Worm (Caenorhabditis elegans) whole organism, L3 larva: ENCODE measurements around the gene T09A12.1.
A peak's percentile ranks its signal among the peaks of the same experiment; 100 is the strongest.

Experiments used
- R02D3.7 ChIP-seq: fragments of 150-350 bp; optimal IDR thresholded peaks from 2 replicates; lab custom pipeline; 2014; ENCODE audit warnings: missing biosample characterization, missing genetic modification characterization
- ZK546.5 ChIP-seq: sonication (generic microtip); optimal IDR thresholded peaks from 2 replicates; lab custom pipeline; 2017; ENCODE audit warnings: missing biosample characterization, missing genetic modification characterization
- aly-2 ChIP-seq: fragments of 150-350 bp; optimal IDR thresholded peaks from 2 replicates; lab custom pipeline; 2014; ENCODE audit warnings: missing biosample characterization, missing genetic modification characterization
- ama-1 ChIP-seq: fragments of 150-350 bp; optimal IDR thresholded peaks from 2 replicates; lab custom pipeline; 2018
- ceh-16 ChIP-seq: sonication (generic microtip); optimal IDR thresholded peaks from 2 replicates; lab custom pipeline; 2017; ENCODE audit warnings: missing biosample characterization, missing genetic modification characterization
- ceh-28 ChIP-seq: fragments of 150-350 bp; optimal IDR thresholded peaks from 2 replicates; lab custom pipeline; 2014; ENCODE audit warnings: missing biosample characterization, missing genetic modification reagents, missing genetic modification characterization
- ceh-82 ChIP-seq: fragments of 150-350 bp; optimal IDR thresholded peaks from 2 replicates; lab custom pipeline; 2014; ENCODE audit warnings: missing biosample characterization, missing genetic modification characterization
- ceh-9 ChIP-seq: sonication (generic microtip); optimal IDR thresholded peaks from 2 replicates; lab custom pipeline; 2018; ENCODE audit warnings: missing biosample characterization, missing genetic modification characterization
- daf-12 ChIP-seq: fragments of 150-350 bp; optimal IDR thresholded peaks from 2 replicates; lab custom pipeline; 2014; ENCODE audit warnings: missing biosample characterization, missing genetic modification reagents, missing genetic modification characterization
- egl-27 ChIP-seq: sonication (generic microtip); optimal IDR thresholded peaks from 4 replicates; lab custom pipeline; 2017; ENCODE audit warnings: missing biosample characterization, missing genetic modification reagents, missing genetic modification characterization
- egl-5 ChIP-seq: fragments of 150-350 bp; optimal IDR thresholded peaks from 2 replicates; lab custom pipeline; 2017; ENCODE audit warnings: missing biosample characterization, missing genetic modification reagents, missing genetic modification characterization, inconsistent platforms
- elt-2 ChIP-seq: sonication (generic microtip); optimal IDR thresholded peaks from 2 replicates; lab custom pipeline; 2016; ENCODE audit warnings: missing genetic modification reagents, mild to moderate bottlenecking, missing genetic modification characterization, missing compliant biosample characterization
- elt-3 ChIP-seq, 3 experiments: fragments of 150-350 bp in 1 of 3; sonication (generic microtip) in 2 of 3; optimal IDR thresholded peaks; 2 replicates in 2 of 3; 4 replicates in 1 of 3; lab custom pipeline; 2014 to 2017; ENCODE audit warnings: missing biosample characterization in 3 of 3, missing genetic modification characterization in 3 of 3
- eor-1 ChIP-seq, 2 experiments: fragments of 150-350 bp; optimal IDR thresholded peaks; 2 replicates each; lab custom pipeline; 2014 to 2018; ENCODE audit warnings: missing biosample characterization in 2 of 2, missing genetic modification characterization in 2 of 2
- fkh-10 ChIP-seq: sonication (generic microtip); optimal IDR thresholded peaks from 2 replicates; lab custom pipeline; 2017; ENCODE audit warnings: missing biosample characterization, missing genetic modification reagents, missing genetic modification characterization
- fkh-2 ChIP-seq: fragments of 150-350 bp; optimal IDR thresholded peaks from 2 replicates; lab custom pipeline; 2014; ENCODE audit warnings: missing biosample characterization, missing genetic modification reagents, missing genetic modification characterization
- fos-1 ChIP-seq: fragments of 150-350 bp; optimal IDR thresholded peaks from 2 replicates; lab custom pipeline; 2014; ENCODE audit warnings: missing biosample characterization, missing genetic modification characterization
- hmg-11 ChIP-seq: sonication (generic microtip); optimal IDR thresholded peaks from 2 replicates; lab custom pipeline; 2016; ENCODE audit warnings: missing genetic modification characterization, missing compliant biosample characterization
- jun-1 ChIP-seq: fragments of 150-350 bp; optimal IDR thresholded peaks from 2 replicates; lab custom pipeline; 2014; ENCODE audit warnings: missing biosample characterization, missing genetic modification reagents, missing genetic modification characterization
- lin-15B ChIP-seq: fragments of 150-350 bp; optimal IDR thresholded peaks from 2 replicates; lab custom pipeline; 2014; ENCODE audit warnings: missing biosample characterization, missing genetic modification characterization
- lin-39 ChIP-seq: fragments of 150-350 bp; optimal IDR thresholded peaks from 2 replicates; lab custom pipeline; 2018; ENCODE audit warnings: missing biosample characterization, missing genetic modification reagents, missing genetic modification characterization
- lsy-12 ChIP-seq: sonication (generic microtip); optimal IDR thresholded peaks from 2 replicates; lab custom pipeline; 2016; ENCODE audit warnings: mild to moderate bottlenecking, missing genetic modification characterization, missing compliant biosample characterization
- mdl-1 ChIP-seq: fragments of 150-350 bp; optimal IDR thresholded peaks from 2 replicates; lab custom pipeline; 2014; ENCODE audit warnings: missing biosample characterization, missing genetic modification characterization
- mml-1 ChIP-seq: fragments of 150-350 bp; sonication (generic microtip); optimal IDR thresholded peaks from 3 replicates; lab custom pipeline; 2014; ENCODE audit warnings: missing biosample characterization, missing genetic modification characterization
- nfya-1 ChIP-seq: sonication (generic microtip); optimal IDR thresholded peaks from 2 replicates; lab custom pipeline; 2017; ENCODE audit warnings: missing genetic modification characterization, mild to moderate bottlenecking, missing compliant biosample characterization, antibody characterized with exemption, moderate library complexity; ENCODE audit not compliant: insufficient read depth
- nhr-11 ChIP-seq: fragments of 150-350 bp; optimal IDR thresholded peaks from 2 replicates; lab custom pipeline; 2014; ENCODE audit warnings: missing biosample characterization, missing genetic modification characterization
- nhr-12 ChIP-seq: fragments of 150-350 bp; optimal IDR thresholded peaks from 2 replicates; lab custom pipeline; 2014; ENCODE audit warnings: missing biosample characterization, missing genetic modification characterization
- nhr-23 ChIP-seq: fragments of 150-350 bp; optimal IDR thresholded peaks from 2 replicates; lab custom pipeline; 2014; ENCODE audit warnings: missing biosample characterization, missing genetic modification reagents, missing genetic modification characterization
- nhr-237 ChIP-seq: fragments of 150-350 bp; optimal IDR thresholded peaks from 2 replicates; lab custom pipeline; 2014; ENCODE audit warnings: missing biosample characterization, missing genetic modification characterization
- nhr-25 ChIP-seq: sonication (generic microtip); optimal IDR thresholded peaks from 2 replicates; lab custom pipeline; 2017; ENCODE audit warnings: missing biosample characterization, missing genetic modification characterization
- nhr-28 ChIP-seq: fragments of 150-350 bp; optimal IDR thresholded peaks from 2 replicates; lab custom pipeline; 2014; ENCODE audit warnings: missing biosample characterization, missing genetic modification characterization
- nhr-43 ChIP-seq: sonication (generic microtip); optimal IDR thresholded peaks from 2 replicates; lab custom pipeline; 2016; ENCODE audit warnings: mild to moderate bottlenecking, missing genetic modification characterization, missing compliant biosample characterization; ENCODE audit not compliant: poor library complexity, severe bottlenecking
- nhr-67 ChIP-seq: fragments of 150-350 bp; optimal IDR thresholded peaks from 2 replicates; lab custom pipeline; 2014; ENCODE audit warnings: missing biosample characterization, missing genetic modification characterization
- nhr-76 ChIP-seq: fragments of 150-350 bp; sonication (generic microtip); optimal IDR thresholded peaks from 5 replicates; lab custom pipeline; 2014; ENCODE audit warnings: missing biosample characterization, missing genetic modification characterization
- nhr-77 ChIP-seq: fragments of 150-350 bp; optimal IDR thresholded peaks from 2 replicates; lab custom pipeline; 2014; ENCODE audit warnings: missing biosample characterization, missing genetic modification characterization
- pha-4 ChIP-seq: fragments of 150-350 bp; optimal IDR thresholded peaks from 2 replicates; lab custom pipeline; 2014; ENCODE audit warnings: missing biosample characterization, missing genetic modification reagents, missing genetic modification characterization
- pqm-1 ChIP-seq: fragments of 150-350 bp; optimal IDR thresholded peaks from 2 replicates; lab custom pipeline; 2017; ENCODE audit warnings: missing biosample characterization, missing genetic modification characterization, inconsistent platforms
- skn-1 ChIP-seq: fragments of 150-350 bp; optimal IDR thresholded peaks from 2 replicates; lab custom pipeline; 2014; ENCODE audit warnings: missing biosample characterization, missing genetic modification characterization
- snpc-4 ChIP-seq: fragments of 150-350 bp; optimal IDR thresholded peaks from 2 replicates; lab custom pipeline; 2014; ENCODE audit warnings: missing biosample characterization, missing genetic modification characterization
- tbx-2 ChIP-seq: sonication (generic microtip); optimal IDR thresholded peaks from 2 replicates; lab custom pipeline; 2016; ENCODE audit warnings: mild to moderate bottlenecking, missing genetic modification characterization, missing compliant biosample characterization
- unc-39 ChIP-seq: sonication (generic microtip); optimal IDR thresholded peaks from 4 replicates; lab custom pipeline; 2017; ENCODE audit warnings: missing biosample characterization, missing genetic modification characterization
- unc-62 ChIP-seq: fragments of 150-350 bp; sonication (generic microtip); optimal IDR thresholded peaks from 4 replicates; lab custom pipeline; 2014; ENCODE audit warnings: missing biosample characterization, missing genetic modification reagents, missing genetic modification characterization
- zag-1 ChIP-seq: fragments of 150-350 bp; optimal IDR thresholded peaks from 2 replicates; lab custom pipeline; 2014; ENCODE audit warnings: missing biosample characterization, missing genetic modification characterization
- ztf-11 ChIP-seq: fragments of 150-350 bp; optimal IDR thresholded peaks from 2 replicates; lab custom pipeline; 2014; ENCODE audit warnings: missing biosample characterization, missing genetic modification characterization
- ztf-4 ChIP-seq: fragments of 150-350 bp; optimal IDR thresholded peaks from 2 replicates; lab custom pipeline; 2014; ENCODE audit warnings: missing biosample characterization, missing genetic modification characterization

The T09A12.1 gene

ce11 chrIV:8286352-8286751 is 42.1 kb downstream of the T09A12.1 start, which contains the start of gene K07H8.9:
Gene K07H8.9 (minus strand): TSS chrIV:8286476.
- no peak for TF ChIP-seq nhr-11 (tag; lab: Kevin White, UChicago)
- no peak for TF ChIP-seq nhr-43
- no peak for TF ChIP-seq fkh-10
- TF ChIP-seq aly-2: no peak
- TF ChIP-seq unc-62 (GFP tag; lab: Kevin White, UChicago): no peak
- no peak for TF ChIP-seq skn-1 (tag; lab: Kevin White, UChicago)
- no peak for TF ChIP-seq tbx-2 (tag; lab: Kevin White, UChicago)
- TF ChIP-seq pqm-1 (tag; lab: Kevin White, UChicago): no peak
- no peak for TF ChIP-seq egl-5 (tag; lab: Kevin White, UChicago)
- TF ChIP-seq fkh-2 (tag; lab: Kevin White, UChicago): no peak
- no peak for TF ChIP-seq ama-1
- TF ChIP-seq jun-1 (tag; lab: Kevin White, UChicago): no peak
- no peak for TF ChIP-seq nhr-237

ce11 chrIV:8287287-8287686 is 43.1 kb downstream of the T09A12.1 start:
- TF ChIP-seq nfya-1 (no peak), ceh-28 (tag; lab: Kevin White, UChicago) (no peak), pqm-1 (tag; lab: Kevin White, UChicago) (no peak), ztf-11 (tag; lab: Kevin White, UChicago) (no peak), nhr-12 (tag; lab: Kevin White, UChicago) (no peak)

ce11 chrIV:8289105-8289504 is 44.9 kb downstream of the T09A12.1 start:
- no peak for TF ChIP-seq fkh-10
- no peak for TF ChIP-seq ceh-82 (tag; lab: Kevin White, UChicago)
- TF ChIP-seq ceh-28 (tag; lab: Kevin White, UChicago): no peak
- TF ChIP-seq ama-1: no peak
- no peak for TF ChIP-seq ztf-11 (tag; lab: Kevin White, UChicago)

- TF ChIP-seq egl-5 (tag; lab: Kevin White, UChicago): no peak
Measured at ce11 chrIV:8289505-8289579, 45.1 kb downstream of the T09A12.1 start, which contains the start of gene nucl-1. Gene nucl-1 (minus strand): TSS chrIV:8289530.

ce11 chrIV:8289580-8290323 is 45.5 kb downstream of the T09A12.1 start, which contains the start of gene daf-31:
Gene daf-31 (plus strand): TSS chrIV:8290273.
- TF ChIP-seq ama-1: no peak
- no peak for TF ChIP-seq ZK546.5 (tag; lab: Kevin White, UChicago)
- TF ChIP-seq nhr-12 (tag; lab: Kevin White, UChicago): no peak
- no peak for TF ChIP-seq skn-1 (tag; lab: Kevin White, UChicago)
- peak; percentile 83 for TF ChIP-seq pha-4 (tag; lab: Kevin White, UChicago)
- TF ChIP-seq ceh-82 (tag; lab: Kevin White, UChicago): no peak
- TF ChIP-seq nhr-67 (tag; lab: Kevin White, UChicago): no peak
- no peak for TF ChIP-seq mml-1 (tag; lab: Kevin White, UChicago)
- TF ChIP-seq lin-39 (tag; lab: Kevin White, UChicago): peak; percentile 88
- TF ChIP-seq eor-1 (tag; optimal IDR thresholded peaks at IDR 0.05; lab: Kevin White, UChicago): no peak
- TF ChIP-seq lin-15B: peak; percentile 64
- TF ChIP-seq ztf-4 (tag; lab: Kevin White, UChicago): no peak
- peak; percentile 71 for TF ChIP-seq nhr-25 (tag; lab: Kevin White, UChicago)
- no peak for TF ChIP-seq nhr-237
- no peak for TF ChIP-seq lsy-12 (tag; lab: Kevin White, UChicago)
- peak; percentile 40 for TF ChIP-seq elt-2 (tag; lab: Kevin White, UChicago)
- TF ChIP-seq nfya-1: peak; percentile 72
- no peak for TF ChIP-seq R02D3.7 (tag; lab: Kevin White, UChicago)
- peak; percentile 47 for TF ChIP-seq nhr-23 (tag; lab: Kevin White, UChicago)
- no peak for TF ChIP-seq nhr-76 (tag; lab: Kevin White, UChicago)
- no peak for TF ChIP-seq unc-39
- TF ChIP-seq ceh-9 (tag; lab: Kevin White, UChicago): no peak
- TF ChIP-seq elt-3 (tag; optimal IDR thresholded peaks at IDR 0.05; lab: Kevin White, UChicago): no peak
- no peak for TF ChIP-seq aly-2
- TF ChIP-seq snpc-4 (tag; lab: Kevin White, UChicago): peak; percentile 57
- no peak for TF ChIP-seq zag-1
- TF ChIP-seq nhr-77 (tag; lab: Kevin White, UChicago): no peak
- TF ChIP-seq egl-27 (tag; lab: Kevin White, UChicago): no peak
- no peak for TF ChIP-seq mdl-1
- peak; percentile 77 for TF ChIP-seq egl-5 (tag; lab: Kevin White, UChicago)
- TF ChIP-seq fos-1: no peak
- TF ChIP-seq ceh-16 (tag; lab: Kevin White, UChicago): no peak
- no peak for TF ChIP-seq tbx-2 (tag; lab: Kevin White, UChicago)
- TF ChIP-seq daf-12: no peak
- peak; percentile 6 for TF ChIP-seq pqm-1 (tag; lab: Kevin White, UChicago)
- peak; percentile 62 for TF ChIP-seq hmg-11 (tag; lab: Kevin White, UChicago)
- no peak for TF ChIP-seq unc-62 (GFP tag; lab: Kevin White, UChicago)
- TF ChIP-seq ceh-28 (tag; lab: Kevin White, UChicago): peak; percentile 32
- no peak for TF ChIP-seq nhr-28
